Fruit fly (Drosophila melanogaster) whole organism, embryonic: ENCODE measurements around the gene CG6330.

ENCODE experiments used
- CG10147 ChIP-seq: fragments of 200-800 bp; sonication (Bioruptor generic); optimal IDR thresholded peaks from 2 replicates; lab custom pipeline; 2019; ENCODE audit warnings: missing biosample characterization, mild to moderate bottlenecking, missing genetic modification characterization, moderate library complexity
- CG10431 ChIP-seq: fragments of 200-800 bp; sonication (Bioruptor generic); optimal IDR thresholded peaks from 3 replicates; lab custom pipeline; 2018; ENCODE audit warnings: missing biosample characterization, mild to moderate bottlenecking, missing genetic modification characterization
- CG11456 ChIP-seq: fragments of 200-800 bp; sonication (Bioruptor generic); IDR thresholded peaks from 3 replicates; pipeline ENCODE4 v1.3.6; 2022; ENCODE audit warnings: missing biosample characterization, missing genetic modification characterization
- CG12155 ChIP-seq: fragments of 200-800 bp; sonication (Bioruptor generic); optimal IDR thresholded peaks from 3 replicates; lab custom pipeline; 2016; ENCODE audit warnings: missing biosample characterization, missing genetic modification characterization
- CG12659 ChIP-seq: fragments of 200-800 bp; sonication (Bioruptor generic); optimal IDR thresholded peaks from 3 replicates; lab custom pipeline; 2017; ENCODE audit warnings: mild to moderate bottlenecking, missing biosample characterization, missing genetic modification reagents, missing genetic modification characterization
- CG15073 ChIP-seq: fragments of 200-800 bp; sonication (Bioruptor generic); optimal IDR thresholded peaks from 2 replicates; lab custom pipeline; 2016; ENCODE audit warnings: missing biosample characterization, missing genetic modification characterization
- CG17359 ChIP-seq: fragments of 200-800 bp; sonication (Bioruptor generic); optimal IDR thresholded peaks from 3 replicates; lab custom pipeline; 2018; ENCODE audit warnings: missing biosample characterization, mild to moderate bottlenecking, missing genetic modification characterization, moderate library complexity
- CG17385 ChIP-seq: fragments of 200-800 bp; sonication (Bioruptor generic); optimal IDR thresholded peaks from 3 replicates; lab custom pipeline; 2018; ENCODE audit warnings: missing biosample characterization, mild to moderate bottlenecking, missing genetic modification characterization
- CG18599 ChIP-seq: fragments of 200-800 bp; sonication (Bioruptor generic); optimal IDR thresholded peaks from 3 replicates; lab custom pipeline; 2017; ENCODE audit warnings: missing biosample characterization, missing genetic modification characterization, mild to moderate bottlenecking, moderate library complexity, missing genetic modification reagents
- CG2116 ChIP-seq: fragments of 200-800 bp; sonication (Bioruptor generic); optimal IDR thresholded peaks from 3 replicates; lab custom pipeline; 2018; ENCODE audit warnings: missing biosample characterization, mild to moderate bottlenecking, missing genetic modification characterization
- CG2199 ChIP-seq: fragments of 200-800 bp; sonication (Bioruptor generic); IDR thresholded peaks from 3 replicates; pipeline ENCODE4 v1.3.6; 2022; ENCODE audit warnings: missing biosample characterization, missing genetic modification characterization
- CG2712 ChIP-seq: fragments of 200-800 bp; optimal IDR thresholded peaks from 3 replicates; lab custom pipeline; 2019; ENCODE audit warnings: missing biosample characterization, mild to moderate bottlenecking, missing genetic modification characterization, moderate library complexity
- CG6254 ChIP-seq: fragments of 200-800 bp; sonication (Bioruptor generic); optimal IDR thresholded peaks from 3 replicates; lab custom pipeline; 2017; ENCODE audit warnings: mild to moderate bottlenecking, missing biosample characterization, missing genetic modification reagents, missing genetic modification characterization
- CG8388 ChIP-seq: fragments of 200-800 bp; sonication (Bioruptor generic); optimal IDR thresholded peaks from 2 replicates; lab custom pipeline; 2019; ENCODE audit warnings: missing biosample characterization, mild to moderate bottlenecking, missing genetic modification characterization, moderate library complexity
- CG8924 ChIP-seq: fragments of 200-800 bp; optimal IDR thresholded peaks from 3 replicates; lab custom pipeline; 2019; ENCODE audit warnings: missing biosample characterization, mild to moderate bottlenecking, missing genetic modification characterization, moderate library complexity
- CG8944 ChIP-seq: fragments of 200-800 bp; sonication (Bioruptor generic); optimal IDR thresholded peaks from 3 replicates; lab custom pipeline; 2016; ENCODE audit warnings: missing biosample characterization, missing genetic modification characterization
- CG9932 ChIP-seq: fragments of 200-800 bp; sonication (Bioruptor generic); IDR thresholded peaks from 2 replicates; pipeline ENCODE4 v1.3.6; 2022; ENCODE audit warnings: missing biosample characterization, missing genetic modification characterization
- D ChIP-seq, 2 experiments: fragments of 200-800 bp in 1 of 2; fragments of >200 bp in 1 of 2; sonication (Bioruptor generic) in 1 of 2; optimal IDR thresholded peaks; 2 replicates in 1 of 2; 3 replicates in 1 of 2; lab custom pipeline; 2017; ENCODE audit warnings: mild to moderate bottlenecking in 1 of 2, missing biosample characterization in 1 of 2, missing genetic modification characterization in 1 of 2, missing genetic modification reagents in 1 of 2
- Deaf1 ChIP-seq: fragments of 200-800 bp; optimal IDR thresholded peaks from 3 replicates; lab custom pipeline; 2019; ENCODE audit warnings: missing biosample characterization, mild to moderate bottlenecking, missing genetic modification characterization, moderate library complexity
- E2f1 ChIP-seq: fragments of 200-800 bp; sonication (Bioruptor generic); IDR thresholded peaks from 2 replicates; pipeline ENCODE4 v1.3.6; 2022; ENCODE audit warnings: missing biosample characterization, missing genetic modification characterization
- Hr3 ChIP-seq: fragments of 200-800 bp; sonication (Bioruptor generic); optimal IDR thresholded peaks from 3 replicates; lab custom pipeline; 2016; ENCODE audit warnings: missing biosample characterization, missing genetic modification characterization
- Hr51 ChIP-seq, 2 experiments: fragments of 200-800 bp; sonication (Bioruptor generic); optimal IDR thresholded peaks; 2 replicates in 1 of 2; 3 replicates in 1 of 2; lab custom pipeline; 2016 to 2018; ENCODE audit warnings: missing biosample characterization in 2 of 2, missing genetic modification characterization in 2 of 2, mild to moderate bottlenecking in 1 of 2, moderate library complexity in 1 of 2
- Nf-YC ChIP-seq: fragments of 200-800 bp; optimal IDR thresholded peaks from 3 replicates; lab custom pipeline; 2019; ENCODE audit warnings: missing biosample characterization, mild to moderate bottlenecking, missing genetic modification characterization, moderate library complexity
- Sox100B ChIP-seq: fragments of 200-800 bp; sonication (Bioruptor generic); optimal IDR thresholded peaks from 3 replicates; lab custom pipeline; 2018; ENCODE audit warnings: missing biosample characterization, mild to moderate bottlenecking, missing genetic modification characterization
- Sry-β ChIP-seq: fragments of 200-800 bp; sonication (Bioruptor generic); optimal IDR thresholded peaks from 2 replicates; lab custom pipeline; 2018; ENCODE audit warnings: missing biosample characterization, mild to moderate bottlenecking, missing genetic modification characterization, moderate library complexity
- Trl ChIP-seq, 3 experiments: fragments of >200 bp in 2 of 3; fragments of 200-800 bp in 1 of 3; sonication (Bioruptor generic) in 1 of 3; optimal IDR thresholded peaks; 2 replicates in 1 of 3; 3 replicates in 2 of 3; lab custom pipeline; 2016 to 2017; ENCODE audit warnings: missing biosample characterization in 1 of 3, missing genetic modification characterization in 1 of 3
- Vsx1 ChIP-seq: fragments of 200-800 bp; sonication (Bioruptor generic); optimal IDR thresholded peaks from 2 replicates; lab custom pipeline; 2017; ENCODE audit warnings: missing biosample characterization, mild to moderate bottlenecking, missing genetic modification characterization, missing genetic modification reagents
- Xrp1 ChIP-seq: fragments of 200-800 bp; sonication (Bioruptor generic); IDR thresholded peaks from 2 replicates; pipeline ENCODE4 v1.3.6; 2022; ENCODE audit warnings: missing biosample characterization, missing genetic modification characterization
- ara ChIP-seq: fragments of 200-800 bp; sonication (Bioruptor generic); IDR thresholded peaks from 2 replicates; pipeline ENCODE4 v1.3.6; 2022; ENCODE audit warnings: missing biosample characterization, missing genetic modification characterization
- bcd ChIP-seq: fragments of 200-800 bp; sonication (Bioruptor generic); optimal IDR thresholded peaks from 2 replicates; lab custom pipeline; 2017; ENCODE audit warnings: missing biosample characterization, mild to moderate bottlenecking, missing genetic modification characterization
- cato ChIP-seq: fragments of 200-800 bp; sonication (Bioruptor generic); optimal IDR thresholded peaks from 2 replicates; lab custom pipeline; 2016; ENCODE audit warnings: missing biosample characterization, missing genetic modification characterization, borderline replicate concordance
- chinmo ChIP-seq: fragments of 200-800 bp; sonication (Bioruptor generic); IDR thresholded peaks from 4 replicates; pipeline ENCODE4 v1.3.6; 2022; ENCODE audit warnings: missing biosample characterization, missing genetic modification characterization; ENCODE audit not compliant: partially characterized antibody
- crol ChIP-seq: fragments of 200-800 bp; sonication (Bioruptor generic); IDR thresholded peaks from 2 replicates; pipeline ENCODE4 v1.3.6; 2022; ENCODE audit warnings: missing biosample characterization, missing genetic modification characterization
- crp ChIP-seq, 2 experiments: fragments of 200-800 bp; sonication (Bioruptor generic); optimal IDR thresholded peaks; 2 replicates in 1 of 2; 3 replicates in 1 of 2; lab custom pipeline; 2017; ENCODE audit warnings: missing biosample characterization in 2 of 2, missing genetic modification characterization in 2 of 2, mild to moderate bottlenecking in 1 of 2, moderate library complexity in 1 of 2
- dmrt11E ChIP-seq: fragments of 200-800 bp; sonication (Bioruptor generic); optimal IDR thresholded peaks from 3 replicates; lab custom pipeline; 2018; ENCODE audit warnings: missing biosample characterization, mild to moderate bottlenecking, missing genetic modification characterization, moderate library complexity
- dmrt99B ChIP-seq: fragments of 200-800 bp; sonication (Bioruptor generic); optimal IDR thresholded peaks from 2 replicates; lab custom pipeline; 2018; ENCODE audit warnings: missing biosample characterization, mild to moderate bottlenecking, missing genetic modification characterization, moderate library complexity
- exex ChIP-seq: fragments of 200-800 bp; sonication (Bioruptor generic); optimal IDR thresholded peaks from 4 replicates; lab custom pipeline; 2018; ENCODE audit warnings: missing biosample characterization, mild to moderate bottlenecking, missing genetic modification characterization, moderate library complexity
- ftz-f1 ChIP-seq: fragments of 200-800 bp; sonication (Bioruptor generic); optimal IDR thresholded peaks from 2 replicates; lab custom pipeline; 2016; ENCODE audit warnings: missing biosample characterization, missing genetic modification characterization
- h ChIP-seq: fragments of >200 bp; optimal IDR thresholded peaks from 2 replicates; lab custom pipeline; 2017
- lola ChIP-seq, 3 experiments: fragments of >200 bp in 2 of 3; fragments of 200-800 bp in 1 of 3; sonication (Bioruptor generic) in 1 of 3; optimal IDR thresholded peaks; 2 replicates each; lab custom pipeline; 2017 to 2019; ENCODE audit warnings: missing biosample characterization in 3 of 3, missing genetic modification characterization in 3 of 3, mild to moderate bottlenecking in 1 of 3, moderate library complexity in 1 of 3
- mirr ChIP-seq: fragments of 200-800 bp; sonication (Bioruptor generic); optimal IDR thresholded peaks from 3 replicates; lab custom pipeline; 2018; ENCODE audit warnings: missing biosample characterization, mild to moderate bottlenecking, missing genetic modification characterization
- phol ChIP-seq: fragments of 200-800 bp; sonication (Bioruptor generic); optimal IDR thresholded peaks from 3 replicates; lab custom pipeline; 2018; ENCODE audit warnings: missing biosample characterization, mild to moderate bottlenecking, missing genetic modification characterization, moderate library complexity
- repo ChIP-seq: fragments of 200-800 bp; sonication (Bioruptor generic); optimal IDR thresholded peaks from 2 replicates; lab custom pipeline; 2016; ENCODE audit warnings: missing biosample characterization, missing genetic modification characterization
- run ChIP-seq: fragments of 200-800 bp; sonication (Bioruptor generic); optimal IDR thresholded peaks from 3 replicates; lab custom pipeline; 2018; ENCODE audit warnings: missing biosample characterization, mild to moderate bottlenecking, missing genetic modification characterization
- unpg ChIP-seq: fragments of 200-800 bp; sonication (Bioruptor generic); optimal IDR thresholded peaks from 3 replicates; lab custom pipeline; 2018; ENCODE audit warnings: missing biosample characterization, mild to moderate bottlenecking, missing genetic modification characterization, moderate library complexity
- wek ChIP-seq: fragments of 200-800 bp; sonication (Bioruptor generic); optimal IDR thresholded peaks from 3 replicates; lab custom pipeline; 2018; ENCODE audit warnings: missing biosample characterization, mild to moderate bottlenecking, missing genetic modification characterization, moderate library complexity
- zfh1 ChIP-seq: fragments of 200-800 bp; sonication (Bioruptor generic); IDR thresholded peaks from 3 replicates; pipeline ENCODE4 v1.3.6; 2022; ENCODE audit warnings: missing biosample characterization, missing genetic modification characterization

The CG6330 gene

dm6 chr3R:26968823-26969638 is 10.7 kb upstream of the CG6330 start (continued):
- TF ChIP-seq Trl (optimal IDR thresholded peaks at IDR 0.05; lab: Kevin White, UChicago) (no peak), Trl (GFP tag; optimal IDR thresholded peaks at IDR 0.05; lab: Kevin White, UChicago) (no peak), run (no peak), CG10147 (GFP tag; lab: Kevin White, UChicago) (peak; percentile 13), dmrt11E (tag; lab: Kevin White, UChicago) (peak; percentile 32), Vsx1 (GFP tag; lab: Kevin White, UChicago) (peak; percentile 49), wek (GFP tag; lab: Kevin White, UChicago) (peak; percentile 33), zfh1 (no peak), Hr3 (GFP tag; lab: Kevin White, UChicago) (peak; percentile 14), CG12659 (GFP tag; lab: Kevin White, UChicago) (peak; percentile 7), CG8388 (GFP tag; lab: Kevin White, UChicago) (peak; percentile 20), Deaf1 (tag; lab: Kevin White, UChicago) (no peak), CG18599 (GFP tag; lab: Kevin White, UChicago) (no peak), chinmo (GFP tag; lab: Robert Waterston, UW) (peak; percentile 97), D (optimal IDR thresholded peaks at IDR 0.05; lab: Kevin White, UChicago) (no peak), D (GFP tag; optimal IDR thresholded peaks at IDR 0.05; lab: Kevin White, UChicago) (no peak), E2f1 (0 out of 2 replicates have a peak, but pooled peaks have one; percentile 31), lola (GFP tag; optimal IDR thresholded peaks at IDR 0.05; lab: Kevin White, UChicago) (peak in 1 of 3 experiments; percentile 47), crol (GFP tag; lab: Robert Waterston, UW) (peak; percentile 87), CG10431 (GFP tag; lab: Kevin White, UChicago) (peak; percentile 10), Sry-β (GFP tag; lab: Kevin White, UChicago) (no peak), exex (tag; lab: Kevin White, UChicago) (peak; percentile 87), Nf-YC (peak; percentile 17), CG8944 (GFP tag; lab: Kevin White, UChicago) (no peak), CG11456 (GFP tag; lab: Robert Waterston, UW) (no peak), CG17359 (tag; lab: Kevin White, UChicago) (no peak), CG2199 (GFP tag; lab: Robert Waterston, UW) (no peak), unpg (GFP tag; lab: Kevin White, UChicago) (peak; percentile 44), phol (peak; percentile 24), CG15073 (GFP tag; lab: Kevin White, UChicago) (no peak), ara (GFP tag; lab: Robert Waterston, UW) (no peak), Hr51 (GFP tag; optimal IDR thresholded peaks at IDR 0.05; lab: Kevin White, UChicago) (peak in 1 of 2 experiments; percentile 61), mirr (GFP tag; lab: Kevin White, UChicago) (peak; percentile 86), CG17385 (GFP tag; lab: Kevin White, UChicago) (peak; percentile 20), CG2712 (tag; lab: Kevin White, UChicago) (peak; percentile 34), repo (GFP tag; lab: Kevin White, UChicago) (no peak), dmrt99B (tag; lab: Kevin White, UChicago) (peak; percentile 41), ftz-f1 (GFP tag; lab: Kevin White, UChicago) (no peak), Sox100B (GFP tag; lab: Kevin White, UChicago) (peak; percentile 10), CG9932 (GFP tag; lab: Robert Waterston, UW) (0 out of 2 replicates have a peak, but pooled peaks have one; percentile 16), CG2116 (GFP tag; lab: Kevin White, UChicago) (no peak), CG12155 (no peak), crp (GFP tag; optimal IDR thresholded peaks at IDR 0.05; lab: Kevin White, UChicago) (no peak), CG8924 (tag; lab: Kevin White, UChicago) (peak; percentile 33), cato (GFP tag; lab: Kevin White, UChicago) (no peak), CG6254 (no peak), h (lab: Kevin White, UChicago) (no peak), Xrp1 (peak; percentile 43; the same call in 1 of the 2 replicates), bcd (GFP tag; lab: Kevin White, UChicago) (no peak)
